Fruit fly (Drosophila melanogaster): Measurements from ENCODE around the gene CG15739.

CG15739 gene

DNA sequence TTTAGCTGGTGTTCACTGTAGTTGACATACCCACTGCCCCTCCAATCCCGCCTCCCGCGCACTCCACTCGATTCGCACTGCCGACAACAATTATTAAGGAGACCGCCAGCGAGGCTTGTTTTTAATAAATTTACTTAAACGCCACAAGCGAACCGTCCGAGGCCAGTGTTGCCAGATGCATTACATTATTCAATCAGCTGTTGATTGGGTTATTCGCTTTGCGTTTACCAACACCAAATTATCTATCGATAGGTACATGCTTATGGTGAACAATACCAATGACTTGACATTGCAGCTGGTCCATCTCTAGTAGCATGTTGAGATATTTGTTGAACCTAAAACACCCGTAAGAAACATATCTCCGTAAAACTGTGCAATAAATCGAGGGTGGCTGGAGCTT lies 13.9 kb downstream of the CG15739 start, which contains the start of the genes CG10353 and SelG (continued):
- TF ChIP-seq so (GFP tag; IDR thresholded peaks at IDR 0.05), result no peak
- TF ChIP-seq ranshi (GFP tag; IDR thresholded peaks at IDR 0.05), result no peak
- no peak for TF ChIP-seq Ssrp (tag; optimal IDR thresholded peaks at IDR 0.05)
- TF ChIP-seq CG8924 (tag; optimal IDR thresholded peaks at IDR 0.05), result peak; percentile 43
- no peak for TF ChIP-seq Abd-B (GFP tag; optimal IDR thresholded peaks at IDR 0.05)
- peak; percentile 32 for TF ChIP-seq caup (GFP tag; optimal IDR thresholded peaks at IDR 0.05; ENCODE audit: severe bottlenecking)
- TF ChIP-seq CG13424 (tag; optimal IDR thresholded peaks at IDR 0.05), result peak; percentile 13
- no peak for TF ChIP-seq CG17802 (tag; optimal IDR thresholded peaks at IDR 0.05)
- peak; percentile 50 for TF ChIP-seq gro (GFP tag; optimal IDR thresholded peaks at IDR 0.05)
- no peak for TF ChIP-seq peb (GFP tag; IDR thresholded peaks at IDR 0.05)
- no peak for TF ChIP-seq E2f1 (GFP tag; IDR thresholded peaks at IDR 0.05)
- peak; percentile 26 for TF ChIP-seq NfI (GFP tag; optimal IDR thresholded peaks at IDR 0.05)
- TF ChIP-seq PHDP (tag; optimal IDR thresholded peaks at IDR 0.05), result peak; percentile 21
- no peak for TF ChIP-seq CG10959 (GFP tag; IDR thresholded peaks at IDR 0.05)
- no peak for TF ChIP-seq Aef1 (GFP tag; IDR thresholded peaks at IDR 0.05)
- peak; percentile 38; the same call in 1 of the 2 replicates for TF ChIP-seq CG16779 (GFP tag; IDR thresholded peaks at IDR 0.05)
- peak; percentile 58 for TF ChIP-seq zfh2 (GFP tag; optimal IDR thresholded peaks at IDR 0.05)
- peak; percentile 30 for TF ChIP-seq chn (GFP tag; optimal IDR thresholded peaks at IDR 0.05)
- TF ChIP-seq CG31224 (GFP tag; IDR thresholded peaks at IDR 0.05), result no peak
- no peak for TF ChIP-seq fru (optimal IDR thresholded peaks at IDR 0.05)
- no peak for TF ChIP-seq CG6765 (GFP tag; optimal IDR thresholded peaks at IDR 0.05)
- peak; percentile 27 for TF ChIP-seq p53 (GFP tag; optimal IDR thresholded peaks at IDR 0.05)
- TF ChIP-seq CG4730 (GFP tag; IDR thresholded peaks at IDR 0.05), result no peak
- TF ChIP-seq Poxn (GFP tag; IDR thresholded peaks at IDR 0.05), result no peak
- TF ChIP-seq CG14965 (GFP tag; optimal IDR thresholded peaks at IDR 0.05; ENCODE audit: borderline replicate concordance), result no peak
- TF ChIP-seq Dfd (GFP tag; optimal IDR thresholded peaks at IDR 0.05), result no peak
- no peak for TF ChIP-seq CG8478 (optimal IDR thresholded peaks at IDR 0.05)
- TF ChIP-seq sima (GFP tag; optimal IDR thresholded peaks at IDR 0.05), result no peak
- no peak for TF ChIP-seq CG14667 (GFP tag; IDR thresholded peaks at IDR 0.05)
- TF ChIP-seq CG33213 (GFP tag; optimal IDR thresholded peaks at IDR 0.05), result peak; percentile 57
- TF ChIP-seq CG33557 (GFP tag; optimal IDR thresholded peaks at IDR 0.05), result no peak
- TF ChIP-seq CG4404 (GFP tag; IDR thresholded peaks at IDR 0.05), result no peak
- no peak for TF ChIP-seq CG11560 (tag; IDR thresholded peaks at IDR 0.05)
- no peak for TF ChIP-seq CG11695 (GFP tag; IDR thresholded peaks at IDR 0.05)
- TF ChIP-seq BtbVII (GFP tag; optimal IDR thresholded peaks at IDR 0.05), result no peak
- TF ChIP-seq Max (GFP tag; optimal IDR thresholded peaks at IDR 0.05), result peak; percentile 49
- TF ChIP-seq cad (GFP tag; optimal IDR thresholded peaks at IDR 0.05), result no peak
- no peak for TF ChIP-seq ham (GFP tag; IDR thresholded peaks at IDR 0.05)
- no peak for TF ChIP-seq ttk (GFP tag; IDR thresholded peaks at IDR 0.05)
- no peak for TF ChIP-seq sim (GFP tag; IDR thresholded peaks at IDR 0.05)
- no peak for TF ChIP-seq run (tag; optimal IDR thresholded peaks at IDR 0.05)
- no peak for TF ChIP-seq CG4282 (GFP tag; optimal IDR thresholded peaks at IDR 0.05)
- TF ChIP-seq lov (optimal IDR thresholded peaks at IDR 0.05), result no peak
- no peak for TF ChIP-seq lov (GFP tag; IDR thresholded peaks at IDR 0.05)
- no peak for TF ChIP-seq kah (GFP tag; optimal IDR thresholded peaks at IDR 0.05)
- peak; percentile 48 for TF ChIP-seq CG11504 (tag; optimal IDR thresholded peaks at IDR 0.05)
- peak; percentile 94 for TF ChIP-seq CG34224 (GFP tag; IDR thresholded peaks at IDR 0.05; ENCODE audit: partially characterized antibody)
- TF ChIP-seq en (GFP tag; optimal IDR thresholded peaks at IDR 0.05), result no peak
- TF ChIP-seq mld (GFP tag; IDR thresholded peaks at IDR 0.05; ENCODE audit: partially characterized antibody), result peak; percentile 45; the same call in 1 of the 3 replicates
- TF ChIP-seq CG7556 (GFP tag; optimal IDR thresholded peaks at IDR 0.05), result no peak
- TF ChIP-seq NK7.1 (GFP tag; optimal IDR thresholded peaks at IDR 0.05), result peak; percentile 27
- TF ChIP-seq CG16813 (GFP tag; IDR thresholded peaks at IDR 0.05; ENCODE audit: partially characterized antibody), result peak; percentile 79
- peak; percentile 67 for TF ChIP-seq lilli (GFP tag; optimal IDR thresholded peaks at IDR 0.05)

All from whole organism, embryonic.